Worm (Caenorhabditis elegans) whole organism, L4 larva: ENCODE data around the gene msp-40.
A peak's percentile ranks its signal among the peaks of the same experiment; 100 is the strongest.

Source experiments
- D1046.2 ChIP-seq: fragments of 200-800 bp; sonication (Bioruptor generic); IDR thresholded peaks from 2 replicates; pipeline ENCODE4 v1.3.6; 2022; ENCODE audit warnings: missing genetic modification characterization, missing compliant biosample characterization
- F26F4.8 ChIP-seq: fragments of 200-800 bp; sonication (Bioruptor generic); conservative IDR thresholded peaks from 2 replicates; pipeline ENCODE4 v1.3.6; 2022; ENCODE audit warnings: missing genetic modification characterization, missing compliant biosample characterization
- F49E8.2 ChIP-seq: sonication (generic microtip); optimal IDR thresholded peaks from 2 replicates; lab custom pipeline; 2016; ENCODE audit warnings: missing compliant biosample characterization, mild to moderate bottlenecking, missing genetic modification characterization, borderline replicate concordance
- aha-1 ChIP-seq: fragments of 150-350 bp; peaks from one replicate; lab custom pipeline; 2014; ENCODE audit warnings: missing biosample characterization, missing genetic modification characterization
- aly-2 ChIP-seq: sonication (generic microtip); optimal IDR thresholded peaks from 2 replicates; lab custom pipeline; 2018; ENCODE audit warnings: missing biosample characterization, missing genetic modification characterization
- ama-1 ChIP-seq: fragments of 150-350 bp; optimal IDR thresholded peaks from 2 replicates; lab custom pipeline; 2014; ENCODE audit warnings: inconsistent platforms, mixed read lengths
- attf-4 ChIP-seq: sonication (generic microtip); optimal IDR thresholded peaks from 3 replicates; lab custom pipeline; 2017; ENCODE audit warnings: missing biosample characterization, missing genetic modification characterization
- cey-2 ChIP-seq: sonication (generic microtip); optimal IDR thresholded peaks from 3 replicates; lab custom pipeline; 2017; ENCODE audit warnings: missing genetic modification characterization, mild to moderate bottlenecking, missing compliant biosample characterization, antibody characterized with exemption, borderline replicate concordance; ENCODE audit not compliant: insufficient read depth
- ctbp-1 ChIP-seq: fragments of 200-800 bp; sonication (Bioruptor generic); IDR thresholded peaks from 2 replicates; pipeline ENCODE4 v1.3.6; 2022; ENCODE audit warnings: missing genetic modification reagents, missing genetic modification characterization, missing compliant biosample characterization
- daf-19 ChIP-seq: fragments of 200-800 bp; sonication (Bioruptor generic); conservative IDR thresholded peaks from 2 replicates; pipeline ENCODE4 v1.3.6; 2022; ENCODE audit warnings: missing genetic modification characterization, missing compliant biosample characterization
- dmd-8 ChIP-seq: fragments of 200-800 bp; sonication (Bioruptor generic); IDR thresholded peaks from 2 replicates; pipeline ENCODE4 v1.3.6; 2022; ENCODE audit warnings: missing genetic modification characterization, missing compliant biosample characterization
- dpl-1 ChIP-seq: fragments of 150-350 bp; optimal IDR thresholded peaks from 2 replicates; lab custom pipeline; 2014; ENCODE audit warnings: missing biosample characterization, missing genetic modification reagents, missing genetic modification characterization
- dve-1 ChIP-seq: sonication (generic microtip); optimal IDR thresholded peaks from 2 replicates; lab custom pipeline; 2017; ENCODE audit warnings: antibody characterized with exemption, mild to moderate bottlenecking, missing genetic modification characterization, missing compliant biosample characterization; ENCODE audit not compliant: insufficient read depth
- egl-43 ChIP-seq: fragments of 200-800 bp; sonication (Bioruptor generic); IDR thresholded peaks from 2 replicates; pipeline ENCODE4 v1.3.6; 2022; ENCODE audit warnings: missing genetic modification reagents, missing genetic modification characterization, missing compliant biosample characterization
- fkh-10 ChIP-seq: fragments of 150-350 bp; optimal IDR thresholded peaks from 2 replicates; lab custom pipeline; 2014; ENCODE audit warnings: missing biosample characterization, missing genetic modification reagents, missing genetic modification characterization
- hif-1 ChIP-seq, 2 experiments: sonication (generic microtip); optimal IDR thresholded peaks; 2 replicates each; lab custom pipeline; 2016 to 2017; ENCODE audit warnings: missing compliant biosample characterization in 2 of 2, missing genetic modification characterization in 2 of 2, missing genetic modification reagents in 2 of 2, missing genotype in 2 of 2, mild to moderate bottlenecking in 1 of 2
- hlh-11 ChIP-seq: fragments of 200-800 bp; sonication (Bioruptor generic); optimal IDR thresholded peaks from 2 replicates; lab custom pipeline; 2018; ENCODE audit warnings: mild to moderate bottlenecking, missing genetic modification characterization, missing compliant biosample characterization
- hmg-1.1 ChIP-seq: fragments of 200-800 bp; sonication (Bioruptor generic); IDR thresholded peaks from 2 replicates; pipeline ENCODE4 v1.3.6; 2022; ENCODE audit warnings: missing genetic modification reagents, missing genetic modification characterization, missing compliant biosample characterization
- jun-1 ChIP-seq: fragments of 150-350 bp; optimal IDR thresholded peaks from 2 replicates; lab custom pipeline; 2014; ENCODE audit warnings: missing biosample characterization, missing genetic modification reagents, missing genetic modification characterization
- lin-1 ChIP-seq: fragments of 200-800 bp; sonication (Bioruptor generic); IDR thresholded peaks from 2 replicates; pipeline ENCODE4 v1.3.6; 2022; ENCODE audit warnings: missing genetic modification reagents, missing genetic modification characterization, missing compliant biosample characterization
- lin-13 ChIP-seq: fragments of 150-350 bp; optimal IDR thresholded peaks from 2 replicates; lab custom pipeline; 2014; ENCODE audit warnings: missing biosample characterization, missing genetic modification reagents, missing genetic modification characterization
- lin-15B ChIP-seq: fragments of 150-350 bp; sonication (generic microtip); optimal IDR thresholded peaks from 3 replicates; lab custom pipeline; 2014; ENCODE audit warnings: missing biosample characterization, missing genetic modification characterization
- lin-29 ChIP-seq: fragments of 200-800 bp; sonication (Bioruptor generic); IDR thresholded peaks from 2 replicates; pipeline ENCODE4 v1.3.6; 2022; ENCODE audit warnings: missing genetic modification reagents, missing genetic modification characterization, missing compliant biosample characterization
- lin-39 ChIP-seq: fragments of 150-350 bp; optimal IDR thresholded peaks from 2 replicates; lab custom pipeline; 2014; ENCODE audit warnings: missing biosample characterization, missing genetic modification reagents, missing genetic modification characterization
- lsy-2 ChIP-seq, 2 experiments: fragments of 150-350 bp in 1 of 2; sonication (generic microtip) in 1 of 2; optimal IDR thresholded peaks; 2 replicates each; lab custom pipeline; 2014 to 2017; ENCODE audit warnings: missing biosample characterization in 2 of 2, missing genetic modification characterization in 2 of 2
- madf-5 ChIP-seq, 2 experiments: fragments of 200-800 bp; sonication (Bioruptor generic); IDR thresholded peaks; 2 replicates each; pipeline ENCODE4 v1.3.6; 2022; ENCODE audit warnings: missing compliant biosample characterization in 2 of 2, missing genetic modification characterization in 2 of 2
- madf-9 ChIP-seq: fragments of 200-800 bp; sonication (Bioruptor generic); conservative IDR thresholded peaks from 2 replicates; pipeline ENCODE4 v1.3.6; 2022; ENCODE audit warnings: missing genetic modification reagents, missing genetic modification characterization, missing compliant biosample characterization
- mdl-1 ChIP-seq, 2 experiments: fragments of 150-350 bp in 1 of 2; sonication (generic microtip) in 1 of 2; optimal IDR thresholded peaks; 2 replicates each; lab custom pipeline; 2014 to 2017; ENCODE audit warnings: missing biosample characterization in 2 of 2, missing genetic modification characterization in 2 of 2
- mdt-29 ChIP-seq: fragments of 200-800 bp; sonication (Bioruptor generic); IDR thresholded peaks from 2 replicates; pipeline ENCODE4 v1.3.6; 2022; ENCODE audit warnings: missing genetic modification reagents, missing genetic modification characterization, missing compliant biosample characterization
- mxl-3 ChIP-seq: fragments of 200-800 bp; sonication (Bioruptor generic); optimal IDR thresholded peaks from 2 replicates; lab custom pipeline; 2018; ENCODE audit warnings: mild to moderate bottlenecking, missing genetic modification characterization, missing compliant biosample characterization
- nhr-102 ChIP-seq: sonication (generic microtip); optimal IDR thresholded peaks from 2 replicates; lab custom pipeline; 2016; ENCODE audit warnings: mild to moderate bottlenecking, missing genetic modification characterization, moderate library complexity, missing compliant biosample characterization
- nhr-25 ChIP-seq: sonication (generic microtip); optimal IDR thresholded peaks from 2 replicates; lab custom pipeline; 2017; ENCODE audit warnings: missing genetic modification characterization, mild to moderate bottlenecking, missing compliant biosample characterization, antibody characterized with exemption, moderate library complexity, borderline replicate concordance; ENCODE audit not compliant: insufficient read depth
- php-3 ChIP-seq: fragments of 200-800 bp; sonication (Bioruptor generic); IDR thresholded peaks from 2 replicates; pipeline ENCODE4 v1.3.6; 2022; ENCODE audit warnings: missing genetic modification reagents, missing genetic modification characterization, missing compliant biosample characterization
- sdz-12 ChIP-seq: fragments of 200-800 bp; sonication (Bioruptor generic); optimal IDR thresholded peaks from 2 replicates; lab custom pipeline; 2018; ENCODE audit warnings: mild to moderate bottlenecking, missing genetic modification characterization, missing compliant biosample characterization
- set-16 ChIP-seq: fragments of 200-800 bp; sonication (Bioruptor generic); IDR thresholded peaks from 2 replicates; pipeline ENCODE4 v1.3.6; 2022; ENCODE audit warnings: missing genetic modification reagents, missing genetic modification characterization, missing compliant biosample characterization
- snpc-1.2 ChIP-seq: fragments of 200-800 bp; sonication (Bioruptor generic); IDR thresholded peaks from 2 replicates; pipeline ENCODE4 v1.3.6; 2022; ENCODE audit warnings: missing genetic modification reagents, missing genetic modification characterization, missing compliant biosample characterization
- tag-97 ChIP-seq: fragments of 200-800 bp; sonication (Bioruptor generic); IDR thresholded peaks from 2 replicates; pipeline ENCODE4 v1.3.6; 2022; ENCODE audit warnings: missing genetic modification characterization, missing compliant biosample characterization
- tra-1 ChIP-seq: fragments of 200-800 bp; sonication (Bioruptor generic); IDR thresholded peaks from 2 replicates; pipeline ENCODE4 v1.3.6; 2022; ENCODE audit warnings: missing genetic modification reagents, missing genetic modification characterization, missing compliant biosample characterization
- unc-130 ChIP-seq: sonication (generic microtip); optimal IDR thresholded peaks from 2 replicates; lab custom pipeline; 2016; ENCODE audit warnings: missing genetic modification reagents, missing genetic modification characterization, missing compliant biosample characterization
- unc-39 ChIP-seq: sonication (generic microtip); optimal IDR thresholded peaks from 2 replicates; lab custom pipeline; 2017; ENCODE audit warnings: missing biosample characterization, missing genetic modification characterization
- zfp-2 ChIP-seq: sonication (generic microtip); optimal IDR thresholded peaks from 2 replicates; lab custom pipeline; 2016; ENCODE audit warnings: mild to moderate bottlenecking, missing genetic modification characterization, missing compliant biosample characterization
- zfp-3 ChIP-seq: fragments of 200-800 bp; sonication (Bioruptor generic); conservative IDR thresholded peaks from 2 replicates; pipeline ENCODE4 v1.3.6; 2022; ENCODE audit warnings: missing genetic modification reagents, missing genetic modification characterization, missing compliant biosample characterization
- zip-2 ChIP-seq: fragments of 150-350 bp; optimal IDR thresholded peaks from 2 replicates; lab custom pipeline; 2014; ENCODE audit warnings: missing biosample characterization, missing genetic modification characterization

msp-40 gene

ce11 chrII:4866045-4866444 lies 40.8 kb downstream of the msp-40 start (continued):
- TF ChIP-seq mxl-3 (GFP tag; lab: Kevin White, UChicago) (peak; percentile 65), lin-39 (tag; lab: Kevin White, UChicago) (no peak), madf-5 (GFP tag; IDR thresholded peaks at IDR 0.05; lab: Robert Waterston, UW) (0 out of 4 replicates have a peak, but pooled peaks of 1 of the 2 experiments have one; percentile 16), lin-1 (GFP tag; lab: Robert Waterston, UW) (no peak), mdt-29 (no peak), nhr-25 (tag; lab: Kevin White, UChicago) (no peak), hmg-1.1 (GFP tag; lab: Robert Waterston, UW) (no peak), attf-4 (tag; lab: Kevin White, UChicago) (no peak), php-3 (GFP tag; lab: Robert Waterston, UW) (no peak), unc-39 (tag; lab: Kevin White, UChicago) (no peak), aha-1 (peak; percentile 73), hlh-11 (tag; lab: Kevin White, UChicago) (peak; percentile 71), zfp-2 (tag; lab: Kevin White, UChicago) (no peak), lin-13 (GFP tag; lab: Kevin White, UChicago) (no peak), dve-1 (tag; lab: Kevin White, UChicago) (no peak), cey-2 (tag; lab: Kevin White, UChicago) (no peak), aly-2 (tag; lab: Kevin White, UChicago) (no peak), F26F4.8 (GFP tag; lab: Robert Waterston, UW) (no peak), zfp-3 (no peak), tag-97 (GFP tag; lab: Robert Waterston, UW) (no peak), hif-1 (tag; optimal IDR thresholded peaks at IDR 0.05; lab: Kevin White, UChicago) (no peak), nhr-102 (tag; lab: Kevin White, UChicago) (no peak), sdz-12 (GFP tag; lab: Kevin White, UChicago) (no peak)

DNA sequence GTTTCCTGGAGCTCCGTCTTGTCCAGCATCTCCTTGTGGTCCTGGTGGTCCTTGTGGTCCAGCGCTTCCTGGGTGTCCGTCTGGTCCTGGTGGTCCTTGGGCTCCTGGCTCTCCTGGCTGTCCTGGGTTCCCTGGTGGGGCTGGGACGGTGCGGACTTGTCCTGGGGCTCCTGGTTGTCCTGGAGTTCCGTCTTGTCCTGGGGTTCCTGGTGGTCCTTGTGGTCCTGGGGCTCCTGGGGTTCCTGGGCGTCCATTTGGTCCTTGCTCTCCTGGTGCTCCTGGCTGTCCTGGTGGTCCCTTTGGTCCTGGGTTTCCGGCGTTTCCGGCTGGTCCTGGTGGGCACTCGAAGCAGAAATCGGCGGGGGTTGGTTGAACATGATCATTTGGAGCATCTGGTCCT lies 41.6 kb downstream of the msp-40 start:
- 0 out of 2 replicates have a peak, but pooled peaks have one; percentile 23 for TF ChIP-seq snpc-1.2 (GFP tag; lab: Robert Waterston, UW)
- TF ChIP-seq set-16: peak; percentile 97
- TF ChIP-seq, all 104 proteins: peak for 2; not testable (repeated sequence) for 102

ce11 chrII:4867476-4867875 lies 42.3 kb downstream of the msp-40 start, which contains the start of gene col-17:
TSS of gene col-17 (minus strand) at chrII:4867576.
- no peak for TF ChIP-seq jun-1 (tag; lab: Kevin White, UChicago)
- no peak for TF ChIP-seq nhr-25 (tag; lab: Kevin White, UChicago)
- no peak for TF ChIP-seq lin-15B (tag; lab: Kevin White, UChicago)
- TF ChIP-seq zip-2 (tag; lab: Kevin White, UChicago): no peak
- TF ChIP-seq tag-97 (GFP tag; lab: Robert Waterston, UW): no peak
- no peak for TF ChIP-seq attf-4 (tag; lab: Kevin White, UChicago)
- TF ChIP-seq lin-39 (tag; lab: Kevin White, UChicago): no peak
- TF ChIP-seq lin-13 (GFP tag; lab: Kevin White, UChicago): no peak
- TF ChIP-seq F49E8.2 (tag; lab: Kevin White, UChicago): no peak
- TF ChIP-seq dmd-8 (GFP tag; lab: Robert Waterston, UW): no peak
- no peak for TF ChIP-seq lsy-2 (tag; optimal IDR thresholded peaks at IDR 0.05; lab: Kevin White, UChicago)
- TF ChIP-seq ama-1 (lab: Kevin White, UChicago): no peak
- TF ChIP-seq dpl-1: no peak

- peak; percentile 2; the same call in 1 of the 2 replicates for TF ChIP-seq madf-9 (GFP tag; lab: Robert Waterston, UW)
- TF ChIP-seq lin-29 (GFP tag; lab: Robert Waterston, UW): no peak
- TF ChIP-seq unc-130: no peak
- TF ChIP-seq dve-1 (tag; lab: Kevin White, UChicago): no peak
- 0 out of 2 replicates have a peak, but pooled peaks have one; percentile 33 for TF ChIP-seq egl-43 (GFP tag; lab: Robert Waterston, UW)
- TF ChIP-seq D1046.2 (GFP tag; lab: Robert Waterston, UW): no peak
- no peak for TF ChIP-seq jun-1 (tag; lab: Kevin White, UChicago)
- TF ChIP-seq aha-1: peak; percentile 7
- peak; percentile 98 for TF ChIP-seq set-16
- TF ChIP-seq mdl-1 (tag; optimal IDR thresholded peaks at IDR 0.05; lab: Kevin White, UChicago): no peak
- TF ChIP-seq tra-1 (GFP tag; lab: Robert Waterston, UW): no peak
- TF ChIP-seq daf-19 (GFP tag; lab: Robert Waterston, UW): no peak
- TF ChIP-seq ctbp-1: 0 out of 2 replicates have a peak, but pooled peaks have one; percentile 29
- TF ChIP-seq fkh-10 (GFP tag; lab: Kevin White, UChicago): no peak
These were observed 44.7 kb downstream of the msp-40 start for ce11 chrII:4869793-4870343.
